Worm (Caenorhabditis elegans): ENCODE results near the gene ule-3.

ce11 chrV:10768892-10769291, 24.7 kb upstream of the ule-3 start:
- TF ChIP-seq hnd-1 (tag; optimal IDR thresholded peaks at IDR 0.05) (no peak), pes-1 (GFP tag; IDR thresholded peaks at IDR 0.05) (no peak)
